Fruit fly (Drosophila melanogaster) whole organism, embryonic: ENCODE data around the gene Uck.

Source experiments
- B-H2 ChIP-seq: fragments of 200-800 bp; sonication (Bioruptor generic); optimal IDR thresholded peaks from 2 replicates; lab custom pipeline; 2018; ENCODE audit warnings: missing biosample characterization, mild to moderate bottlenecking, missing genetic modification characterization
- Bteb2 ChIP-seq: fragments of 200-800 bp; sonication (Bioruptor generic); optimal IDR thresholded peaks from 2 replicates; lab custom pipeline; 2016; ENCODE audit warnings: missing biosample characterization, missing genetic modification characterization
- CG12299 ChIP-seq: fragments of 200-800 bp; sonication (Bioruptor generic); optimal IDR thresholded peaks from 2 replicates; lab custom pipeline; 2018; ENCODE audit warnings: missing biosample characterization, mild to moderate bottlenecking, missing genetic modification characterization
- CG13624 ChIP-seq: fragments of 200-800 bp; sonication (Bioruptor generic); optimal IDR thresholded peaks from 2 replicates; lab custom pipeline; 2016; ENCODE audit warnings: missing biosample characterization, missing genetic modification characterization
- CG15073 ChIP-seq: fragments of 200-800 bp; sonication (Bioruptor generic); optimal IDR thresholded peaks from 2 replicates; lab custom pipeline; 2016; ENCODE audit warnings: missing biosample characterization, missing genetic modification characterization
- CG1792 ChIP-seq: fragments of 200-800 bp; sonication (Bioruptor generic); optimal IDR thresholded peaks from 2 replicates; lab custom pipeline; 2016; ENCODE audit warnings: missing biosample characterization, missing genetic modification characterization
- CG18476 ChIP-seq: fragments of 200-800 bp; sonication (Bioruptor generic); optimal IDR thresholded peaks from 2 replicates; lab custom pipeline; 2016; ENCODE audit warnings: missing biosample characterization, mild to moderate bottlenecking, missing genetic modification characterization
- CG18619 ChIP-seq: fragments of 200-800 bp; sonication (Bioruptor generic); optimal IDR thresholded peaks from 3 replicates; lab custom pipeline; 2017; ENCODE audit warnings: missing biosample characterization, mild to moderate bottlenecking, missing genetic modification characterization
- CG31224 ChIP-seq: fragments of 200-800 bp; sonication (Bioruptor generic); IDR thresholded peaks from 2 replicates; pipeline ENCODE4 v1.3.6; 2022; ENCODE audit warnings: missing biosample characterization, missing genetic modification characterization
- CG33557 ChIP-seq: fragments of 200-800 bp; sonication (Bioruptor generic); optimal IDR thresholded peaks from 2 replicates; lab custom pipeline; 2019; ENCODE audit warnings: missing biosample characterization, mild to moderate bottlenecking, missing genetic modification characterization, moderate library complexity
- CG4404 ChIP-seq: fragments of 200-800 bp; sonication (Bioruptor generic); IDR thresholded peaks from 2 replicates; pipeline ENCODE4 v1.3.6; 2022; ENCODE audit warnings: missing biosample characterization, missing genetic modification characterization
- CG4820 ChIP-seq: fragments of 200-800 bp; sonication (Bioruptor generic); optimal IDR thresholded peaks from 3 replicates; lab custom pipeline; 2016; ENCODE audit warnings: missing biosample characterization, missing genetic modification characterization
- CG7271 ChIP-seq: fragments of 200-800 bp; sonication (Bioruptor generic); optimal IDR thresholded peaks from 2 replicates; lab custom pipeline; 2018; ENCODE audit warnings: missing biosample characterization, mild to moderate bottlenecking, missing genetic modification characterization, moderate library complexity
- CG7745 ChIP-seq: fragments of 200-800 bp; sonication (Bioruptor generic); optimal IDR thresholded peaks from 2 replicates; lab custom pipeline; 2018; ENCODE audit warnings: missing biosample characterization, mild to moderate bottlenecking, missing genetic modification characterization, moderate library complexity
- CG7928 ChIP-seq: fragments of 200-800 bp; sonication (Bioruptor generic); optimal IDR thresholded peaks from 2 replicates; lab custom pipeline; 2017; ENCODE audit warnings: missing biosample characterization, mild to moderate bottlenecking, missing genetic modification characterization
- CG7987 ChIP-seq: fragments of 200-800 bp; sonication (Bioruptor generic); optimal IDR thresholded peaks from 2 replicates; lab custom pipeline; 2018; ENCODE audit warnings: missing biosample characterization, mild to moderate bottlenecking, missing genetic modification characterization, moderate library complexity
- CkIIα-i1 ChIP-seq: fragments of 200-800 bp; sonication (Bioruptor generic); IDR thresholded peaks from 2 replicates; pipeline ENCODE4 v1.3.6; 2022; ENCODE audit warnings: missing biosample characterization, missing genetic modification characterization
- Dbx ChIP-seq: fragments of 200-800 bp; sonication (Bioruptor generic); IDR thresholded peaks from 3 replicates; pipeline ENCODE4 v1.3.6; 2022; ENCODE audit warnings: missing biosample characterization, missing genetic modification characterization
- Doc2 ChIP-seq: fragments of 200-800 bp; sonication (Bioruptor generic); IDR thresholded peaks from 2 replicates; pipeline ENCODE4 v1.3.6; 2022; ENCODE audit warnings: missing biosample characterization, missing genetic modification characterization
- Dp ChIP-seq: fragments of 200-800 bp; sonication (Bioruptor generic); optimal IDR thresholded peaks from 2 replicates; lab custom pipeline; 2018; ENCODE audit warnings: missing biosample characterization, mild to moderate bottlenecking, missing genetic modification characterization, moderate library complexity
- Hr51 ChIP-seq, 2 experiments: fragments of 200-800 bp; sonication (Bioruptor generic); optimal IDR thresholded peaks; 2 replicates in 1 of 2; 3 replicates in 1 of 2; lab custom pipeline; 2016 to 2018; ENCODE audit warnings: missing biosample characterization in 2 of 2, missing genetic modification characterization in 2 of 2, mild to moderate bottlenecking in 1 of 2, moderate library complexity in 1 of 2
- Jarid2 ChIP-seq: fragments of 200-800 bp; sonication (Bioruptor generic); optimal IDR thresholded peaks from 3 replicates; lab custom pipeline; 2017; ENCODE audit warnings: mild to moderate bottlenecking, missing biosample characterization, missing genetic modification reagents, missing genetic modification characterization
- Myb ChIP-seq: fragments of 200-800 bp; sonication (Bioruptor generic); optimal IDR thresholded peaks from 2 replicates; lab custom pipeline; 2016; ENCODE audit warnings: missing biosample characterization, missing genetic modification characterization
- Neu2 ChIP-seq: fragments of 200-800 bp; sonication (Bioruptor generic); optimal IDR thresholded peaks from 3 replicates; lab custom pipeline; 2016; ENCODE audit warnings: missing biosample characterization, missing genetic modification characterization, borderline replicate concordance
- Nf-YB ChIP-seq: fragments of 200-800 bp; sonication (Bioruptor generic); optimal IDR thresholded peaks from 3 replicates; lab custom pipeline; 2019; ENCODE audit warnings: missing biosample characterization, mild to moderate bottlenecking, missing genetic modification characterization, moderate library complexity
- Rx ChIP-seq: fragments of 200-800 bp; sonication (Bioruptor generic); IDR thresholded peaks from 2 replicates; pipeline ENCODE4 v1.3.6; 2022; ENCODE audit warnings: missing biosample characterization, missing genetic modification characterization
- Sox100B ChIP-seq: fragments of 200-800 bp; sonication (Bioruptor generic); optimal IDR thresholded peaks from 3 replicates; lab custom pipeline; 2018; ENCODE audit warnings: missing biosample characterization, mild to moderate bottlenecking, missing genetic modification characterization
- Spps ChIP-seq: fragments of 200-800 bp; sonication (Bioruptor generic); optimal IDR thresholded peaks from 2 replicates; lab custom pipeline; 2018; ENCODE audit warnings: missing biosample characterization, mild to moderate bottlenecking, missing genetic modification characterization
- Stat92E ChIP-seq, 3 experiments: fragments of >200 bp in 2 of 3; fragments of 200-800 bp in 1 of 3; sonication (Bioruptor generic) in 1 of 3; optimal IDR thresholded peaks; 2 replicates each; lab custom pipeline; 2017 to 2019; ENCODE audit warnings: missing biosample characterization in 3 of 3, missing genetic modification characterization in 3 of 3, mild to moderate bottlenecking in 1 of 3, moderate library complexity in 1 of 3
- YL-1 ChIP-seq: fragments of 200-800 bp; sonication (Bioruptor generic); optimal IDR thresholded peaks from 3 replicates; lab custom pipeline; 2017; ENCODE audit warnings: missing biosample characterization, mild to moderate bottlenecking, missing genetic modification characterization
- ap ChIP-seq: fragments of 200-800 bp; sonication (Bioruptor generic); IDR thresholded peaks from 2 replicates; pipeline ENCODE4 v1.3.6; 2022; ENCODE audit warnings: missing biosample characterization, missing genetic modification characterization
- bigmax ChIP-seq: fragments of 200-800 bp; sonication (Bioruptor generic); optimal IDR thresholded peaks from 2 replicates; lab custom pipeline; 2018; ENCODE audit warnings: missing biosample characterization, mild to moderate bottlenecking, missing genetic modification characterization
- cato ChIP-seq: fragments of 200-800 bp; sonication (Bioruptor generic); optimal IDR thresholded peaks from 2 replicates; lab custom pipeline; 2016; ENCODE audit warnings: missing biosample characterization, missing genetic modification characterization, borderline replicate concordance
- cg ChIP-seq: fragments of 200-800 bp; sonication (Bioruptor generic); optimal IDR thresholded peaks from 3 replicates; lab custom pipeline; 2019; ENCODE audit warnings: missing biosample characterization, mild to moderate bottlenecking, missing genetic modification characterization, moderate library complexity
- chinmo ChIP-seq: fragments of 200-800 bp; sonication (Bioruptor generic); IDR thresholded peaks from 4 replicates; pipeline ENCODE4 v1.3.6; 2022; ENCODE audit warnings: missing biosample characterization, missing genetic modification characterization; ENCODE audit not compliant: partially characterized antibody
- crc ChIP-seq: fragments of 200-800 bp; sonication (Bioruptor generic); optimal IDR thresholded peaks from 2 replicates; lab custom pipeline; 2016; ENCODE audit warnings: missing biosample characterization, missing genetic modification characterization
- disco-r ChIP-seq: fragments of 200-800 bp; sonication (Bioruptor generic); optimal IDR thresholded peaks from 2 replicates; lab custom pipeline; 2016; ENCODE audit warnings: missing biosample characterization, missing genetic modification characterization
- eve ChIP-seq, 2 experiments: fragments of >200 bp; optimal IDR thresholded peaks; 2 replicates each; lab custom pipeline; 2017; ENCODE audit warnings: missing biosample characterization in 2 of 2, missing genetic modification characterization in 2 of 2
- fd96Cb ChIP-seq: fragments of 200-800 bp; sonication (Bioruptor generic); optimal IDR thresholded peaks from 2 replicates; lab custom pipeline; 2018; ENCODE audit warnings: missing biosample characterization, mild to moderate bottlenecking, missing genetic modification characterization, moderate library complexity
- klu ChIP-seq: fragments of 200-800 bp; sonication (Bioruptor generic); IDR thresholded peaks from 2 replicates; pipeline ENCODE4 v1.3.6; 2022; ENCODE audit warnings: missing biosample characterization, missing genetic modification characterization
- lov ChIP-seq, 2 experiments: fragments of 200-800 bp in 1 of 2; fragments of >200 bp in 1 of 2; sonication (Bioruptor generic) in 1 of 2; IDR thresholded peaks in 1 of 2; optimal IDR thresholded peaks in 1 of 2; 2 replicates in 1 of 2; 3 replicates in 1 of 2; pipeline versions ENCODE4 v1.3.6 to Lab custom; 2017 to 2022; ENCODE audit warnings: missing biosample characterization in 1 of 2, missing genetic modification characterization in 1 of 2
- nau ChIP-seq: fragments of 200-800 bp; sonication (Bioruptor generic); optimal IDR thresholded peaks from 3 replicates; lab custom pipeline; 2017; ENCODE audit warnings: missing biosample characterization, mild to moderate bottlenecking, missing genetic modification characterization, missing genetic modification reagents
- pb ChIP-seq: fragments of 200-800 bp; sonication (Bioruptor generic); optimal IDR thresholded peaks from 3 replicates; lab custom pipeline; 2016; ENCODE audit warnings: missing biosample characterization, missing genetic modification characterization
- ranshi ChIP-seq: fragments of 200-800 bp; sonication (Bioruptor generic); IDR thresholded peaks from 2 replicates; pipeline ENCODE4 v1.3.6; 2022; ENCODE audit warnings: missing biosample characterization, missing genetic modification characterization
- sd ChIP-seq: fragments of 200-800 bp; sonication (Bioruptor generic); optimal IDR thresholded peaks from 3 replicates; lab custom pipeline; 2018; ENCODE audit warnings: missing biosample characterization, mild to moderate bottlenecking, missing genetic modification characterization, moderate library complexity
- sens ChIP-seq: fragments of 200-800 bp; sonication (Bioruptor generic); peaks from one replicate; lab custom pipeline; 2016; ENCODE audit warnings: missing biosample characterization, missing genetic modification characterization
- shn ChIP-seq: fragments of 200-800 bp; sonication (Bioruptor generic); optimal IDR thresholded peaks from 3 replicates; lab custom pipeline; 2016; ENCODE audit warnings: missing biosample characterization, missing genetic modification characterization
- sima ChIP-seq: fragments of 200-800 bp; sonication (Bioruptor generic); optimal IDR thresholded peaks from 2 replicates; lab custom pipeline; 2016; ENCODE audit warnings: missing biosample characterization, missing genetic modification characterization
- slbo ChIP-seq: fragments of 200-800 bp; sonication (Bioruptor generic); IDR thresholded peaks from 2 replicates; pipeline ENCODE4 v1.3.6; 2022; ENCODE audit warnings: missing biosample characterization, missing genetic modification characterization
- ssp ChIP-seq: fragments of 200-800 bp; sonication (Bioruptor generic); IDR thresholded peaks from 2 replicates; pipeline ENCODE4 v1.3.6; 2022; ENCODE audit warnings: missing biosample characterization, missing genetic modification characterization

Uck gene

dm6 chr3R:24252494-24252893 is 37.5 kb upstream of the Uck start, which contains the start of gene beta-PheRS (continued):
- no peak for TF ChIP-seq nau (GFP tag; lab: Kevin White, UChicago)
- TF ChIP-seq chinmo (GFP tag; lab: Robert Waterston, UW): peak; percentile 91; the same call in 2 of the 4 replicates
- TF ChIP-seq fd96Cb: peak; percentile 41
- 0 out of 2 replicates have a peak, but pooled peaks have one; percentile 30 for TF ChIP-seq Rx
- no peak for TF ChIP-seq Doc2 (GFP tag; lab: Robert Waterston, UW)
- TF ChIP-seq CG13624 (GFP tag; lab: Kevin White, UChicago): peak; percentile 64
- TF ChIP-seq CG33557 (GFP tag; lab: Kevin White, UChicago): no peak
- no peak for TF ChIP-seq eve (GFP tag; optimal IDR thresholded peaks at IDR 0.05; lab: Kevin White, UChicago)
- TF ChIP-seq CG7987 (GFP tag; lab: Kevin White, UChicago): peak; percentile 11
- peak in 1 of 2 experiments; percentile 42 for TF ChIP-seq Hr51 (GFP tag; optimal IDR thresholded peaks at IDR 0.05; lab: Kevin White, UChicago)
- no peak for TF ChIP-seq CG31224 (GFP tag; lab: Robert Waterston, UW)
- no peak for TF ChIP-seq CG4404 (GFP tag; lab: Robert Waterston, UW)
- peak; percentile 20 for TF ChIP-seq CG12299 (tag; lab: Kevin White, UChicago)
- TF ChIP-seq ap (GFP tag; lab: Robert Waterston, UW): no peak
- peak; percentile 4 for TF ChIP-seq CG18476 (GFP tag; lab: Kevin White, UChicago)
- TF ChIP-seq CG4820 (GFP tag; lab: Kevin White, UChicago): peak; percentile 31
- TF ChIP-seq Sox100B (GFP tag; lab: Kevin White, UChicago): no peak
- TF ChIP-seq Jarid2 (GFP tag; lab: Kevin White, UChicago): no peak
- TF ChIP-seq lov (optimal IDR thresholded peaks at IDR 0.05; lab: Kevin White, UChicago): no peak
- TF ChIP-seq lov (GFP tag; IDR thresholded peaks at IDR 0.05; lab: Robert Waterston, UW): 0 out of 3 replicates have a peak, but pooled peaks have one; percentile 31
- no peak for TF ChIP-seq sens (GFP tag; lab: Kevin White, UChicago)
- TF ChIP-seq bigmax (GFP tag; lab: Kevin White, UChicago): no peak
- TF ChIP-seq ranshi: peak; percentile 97
- TF ChIP-seq shn (GFP tag; lab: Kevin White, UChicago): peak; percentile 51
- no peak for TF ChIP-seq CG7928 (GFP tag; lab: Kevin White, UChicago)
- peak; percentile 11 for TF ChIP-seq cato (GFP tag; lab: Kevin White, UChicago)
- peak; percentile 98 for TF ChIP-seq YL-1 (GFP tag; lab: Kevin White, UChicago)
- no peak for TF ChIP-seq CG18619
- peak; percentile 1 for TF ChIP-seq pb
- TF ChIP-seq Dp (GFP tag; lab: Kevin White, UChicago): peak; percentile 55
- no peak for TF ChIP-seq Nf-YB (GFP tag; lab: Kevin White, UChicago)
- TF ChIP-seq Myb (GFP tag; lab: Kevin White, UChicago): peak; percentile 63
- TF ChIP-seq Stat92E (GFP tag; optimal IDR thresholded peaks at IDR 0.05; lab: Kevin White, UChicago): no peak
- no peak for TF ChIP-seq CG15073
- peak; percentile 88 for TF ChIP-seq Dbx (GFP tag; lab: Robert Waterston, UW)
- TF ChIP-seq Bteb2 (GFP tag; lab: Kevin White, UChicago): peak; percentile 70
- peak; percentile 83 for TF ChIP-seq slbo
- no peak for TF ChIP-seq crc (GFP tag; lab: Kevin White, UChicago)
- no peak for TF ChIP-seq sima (GFP tag; lab: Kevin White, UChicago)
- TF ChIP-seq CG7745 (tag; lab: Kevin White, UChicago): no peak
- TF ChIP-seq disco-r (GFP tag; lab: Kevin White, UChicago): no peak
- peak; percentile 0 for TF ChIP-seq CG1792 (GFP tag; lab: Kevin White, UChicago)
- TF ChIP-seq B-H2 (GFP tag; lab: Kevin White, UChicago): no peak
- TF ChIP-seq ssp (GFP tag; lab: Robert Waterston, UW): peak; percentile 98
- TF ChIP-seq klu: no peak
- no peak for TF ChIP-seq Spps (tag; lab: Kevin White, UChicago)
- no peak for TF ChIP-seq CkIIα-i1 (GFP tag; lab: Robert Waterston, UW)
- peak; percentile 56 for TF ChIP-seq CG7271 (tag; lab: Kevin White, UChicago)
- no peak for TF ChIP-seq Neu2 (GFP tag; lab: Kevin White, UChicago)
- TF ChIP-seq cg (GFP tag; lab: Kevin White, UChicago): no peak
- no peak for TF ChIP-seq sd (tag; lab: Kevin White, UChicago)
